Fruit fly (Drosophila melanogaster): ENCODE measurements around the gene CG11583.

CG11583 gene

dm6 chr3L:4293304-4293703 lies 10.7 kb upstream of the CG11583 start:
- TF ChIP-seq ttk (optimal IDR thresholded peaks at IDR 0.05) (no peak), insv (optimal IDR thresholded peaks at IDR 0.05) (no peak), Sin3A (optimal IDR thresholded peaks at IDR 0.05) (no peak), Myc (optimal IDR thresholded peaks at IDR 0.05) (no peak), h (optimal IDR thresholded peaks at IDR 0.05) (no peak), psq (optimal IDR thresholded peaks at IDR 0.05) (no peak)

dm6 chr3L:4292120-4292697 lies 9.6 kb upstream of the CG11583 start, which contains the start of the genes CG15012 and Fdx2:
Gene CG15012 (minus strand): TSS chr3L:4292246.
Gene Fdx2 (plus strand): TSS chr3L:4292482.
- TF ChIP-seq psq (optimal IDR thresholded peaks at IDR 0.05) (no peak), insv (optimal IDR thresholded peaks at IDR 0.05) (no peak), h (optimal IDR thresholded peaks at IDR 0.05) (no peak)

dm6 chr3L:4288591-4289056 lies 6.0 kb upstream of the CG11583 start, which contains the start of gene Hexo1:
Gene Hexo1 (plus strand): TSS chr3L:4288641.
- TF ChIP-seq psq (optimal IDR thresholded peaks at IDR 0.05) (no peak), h (optimal IDR thresholded peaks at IDR 0.05) (no peak), insv (optimal IDR thresholded peaks at IDR 0.05) (no peak), ttk (optimal IDR thresholded peaks at IDR 0.05) (no peak), Sin3A (optimal IDR thresholded peaks at IDR 0.05) (no peak), Myc (optimal IDR thresholded peaks at IDR 0.05) (no peak)

- no peak for TF ChIP-seq Sin3A (optimal IDR thresholded peaks at IDR 0.05)
- TF ChIP-seq psq (optimal IDR thresholded peaks at IDR 0.05): no peak
- no peak for TF ChIP-seq h (optimal IDR thresholded peaks at IDR 0.05)
- no peak for TF ChIP-seq insv (optimal IDR thresholded peaks at IDR 0.05)
Observed at dm6 chr3L:4286784-4287183, 4.2 kb upstream of the CG11583 start, which contains the start of gene TfIIEbeta. Gene TfIIEbeta (plus strand): TSS chr3L:4287038.

- TF ChIP-seq insv (optimal IDR thresholded peaks at IDR 0.05) (no peak), ttk (optimal IDR thresholded peaks at IDR 0.05) (no peak), Myc (optimal IDR thresholded peaks at IDR 0.05) (no peak), psq (optimal IDR thresholded peaks at IDR 0.05) (no peak), h (optimal IDR thresholded peaks at IDR 0.05) (no peak), Sin3A (optimal IDR thresholded peaks at IDR 0.05) (no peak)
Observed at dm6 chr3L:4283428-4284089, 942 bp upstream of the CG11583 start, which contains the start of the genes srw and CG1316. Gene srw (minus strand): TSS chr3L:4283478. Gene CG1316 (plus strand): TSS chr3L:4283851.

- TF ChIP-seq h (optimal IDR thresholded peaks at IDR 0.05) (no peak), Sin3A (optimal IDR thresholded peaks at IDR 0.05) (no peak), insv (optimal IDR thresholded peaks at IDR 0.05) (no peak), Myc (optimal IDR thresholded peaks at IDR 0.05) (no peak), psq (optimal IDR thresholded peaks at IDR 0.05) (no peak), ttk (optimal IDR thresholded peaks at IDR 0.05) (no peak)
Observed at dm6 chr3L:4277796-4278195, 4.8 kb downstream of the CG11583 start, which contains the start of gene Ctl1. Gene Ctl1 (plus strand): TSS chr3L:4277962.

- no peak for TF ChIP-seq h (optimal IDR thresholded peaks at IDR 0.05)
- TF ChIP-seq psq (optimal IDR thresholded peaks at IDR 0.05): no peak
- no peak for TF ChIP-seq insv (optimal IDR thresholded peaks at IDR 0.05)
- no peak for TF ChIP-seq Sin3A (optimal IDR thresholded peaks at IDR 0.05)
- no peak for TF ChIP-seq ttk (optimal IDR thresholded peaks at IDR 0.05)
- no peak for TF ChIP-seq Myc (optimal IDR thresholded peaks at IDR 0.05)
Observed at dm6 chr3L:4272167-4272773, 10.3 kb downstream of the CG11583 start.

- no peak for TF ChIP-seq Sin3A (optimal IDR thresholded peaks at IDR 0.05)
- TF ChIP-seq insv (optimal IDR thresholded peaks at IDR 0.05): no peak
- no peak for TF ChIP-seq ttk (optimal IDR thresholded peaks at IDR 0.05)
- TF ChIP-seq h (optimal IDR thresholded peaks at IDR 0.05): no peak
Observed at dm6 chr3L:4270949-4271827, 11.4 kb downstream of the CG11583 start.

dm6 chr3L:4269920-4270319 lies 12.7 kb downstream of the CG11583 start:
- no peak for TF ChIP-seq psq (optimal IDR thresholded peaks at IDR 0.05)
- TF ChIP-seq insv (optimal IDR thresholded peaks at IDR 0.05): no peak
- TF ChIP-seq h (optimal IDR thresholded peaks at IDR 0.05): no peak

dm6 chr3L:4269208-4269607 lies 13.4 kb downstream of the CG11583 start:
- no peak for TF ChIP-seq Myc (optimal IDR thresholded peaks at IDR 0.05)

dm6 chr3L:4267403-4267802 lies 15.2 kb downstream of the CG11583 start, which contains the start of gene CG33764:
Gene CG33764 (minus strand): TSS chr3L:4267503.
- TF ChIP-seq ttk (optimal IDR thresholded peaks at IDR 0.05) (no peak), psq (optimal IDR thresholded peaks at IDR 0.05) (no peak), Sin3A (optimal IDR thresholded peaks at IDR 0.05) (no peak), Myc (optimal IDR thresholded peaks at IDR 0.05) (no peak), insv (optimal IDR thresholded peaks at IDR 0.05) (no peak), h (optimal IDR thresholded peaks at IDR 0.05) (no peak)

- TF ChIP-seq insv (optimal IDR thresholded peaks at IDR 0.05): no peak
- TF ChIP-seq ttk (optimal IDR thresholded peaks at IDR 0.05): no peak
- no peak for TF ChIP-seq Sin3A (optimal IDR thresholded peaks at IDR 0.05)
- no peak for TF ChIP-seq h (optimal IDR thresholded peaks at IDR 0.05)
- no peak for TF ChIP-seq Myc (optimal IDR thresholded peaks at IDR 0.05)
- TF ChIP-seq psq (optimal IDR thresholded peaks at IDR 0.05): no peak
Observed at dm6 chr3L:4265836-4266235, 16.8 kb downstream of the CG11583 start.

All from Kc167 (cell line).